Worm (Caenorhabditis elegans) whole organism, young adult: Measurements from ENCODE around the gene Y105C5B.20.

Experiments used
- B0336.3 ChIP-seq: fragments of 200-800 bp; sonication (Bioruptor generic); IDR thresholded peaks from 2 replicates; pipeline ENCODE4 v1.3.6; 2022; ENCODE audit warnings: missing genetic modification characterization, missing compliant biosample characterization
- F33H1.4 ChIP-seq: fragments of 200-800 bp; sonication (Bioruptor generic); IDR thresholded peaks from 2 replicates; pipeline ENCODE4 v1.3.6; 2022; ENCODE audit warnings: missing genetic modification reagents, missing genetic modification characterization, missing compliant biosample characterization
- Y53G8AR.9 ChIP-seq: fragments of 200-800 bp; sonication (Bioruptor generic); conservative IDR thresholded peaks from 2 replicates; pipeline ENCODE4 v1.3.6; 2022; ENCODE audit warnings: missing genetic modification reagents, missing genetic modification characterization, missing compliant biosample characterization
- bed-1 ChIP-seq: fragments of 200-800 bp; sonication (Bioruptor generic); IDR thresholded peaks from 2 replicates; pipeline ENCODE4 v1.3.6; 2022; ENCODE audit warnings: missing genetic modification reagents, missing genetic modification characterization, missing compliant biosample characterization
- bed-2 ChIP-seq: fragments of 200-800 bp; sonication (Bioruptor generic); IDR thresholded peaks from 2 replicates; pipeline ENCODE4 v1.3.6; 2022; ENCODE audit warnings: missing genetic modification reagents, missing genetic modification characterization, missing compliant biosample characterization
- cebp-2 ChIP-seq: fragments of 200-800 bp; sonication (Bioruptor generic); IDR thresholded peaks from 2 replicates; pipeline ENCODE4 v1.3.6; 2022; ENCODE audit warnings: missing genetic modification characterization, missing compliant biosample characterization
- ceh-91 ChIP-seq: fragments of 200-800 bp; sonication (Bioruptor generic); IDR thresholded peaks from 2 replicates; pipeline ENCODE4 v1.3.6; 2022; ENCODE audit warnings: missing genetic modification reagents, missing genetic modification characterization, missing compliant biosample characterization
- efl-1 ChIP-seq: fragments of 150-350 bp; optimal IDR thresholded peaks from 2 replicates; lab custom pipeline; 2014; ENCODE audit warnings: missing biosample characterization, missing genetic modification reagents, missing genetic modification characterization
- egl-44 ChIP-seq: fragments of 200-800 bp; sonication (Bioruptor generic); IDR thresholded peaks from 2 replicates; pipeline ENCODE4 v1.3.6; 2022; ENCODE audit warnings: missing genetic modification reagents, missing genetic modification characterization, missing compliant biosample characterization
- fkh-3 ChIP-seq: sonication (generic microtip); optimal IDR thresholded peaks from 2 replicates; lab custom pipeline; 2016; ENCODE audit warnings: mild to moderate bottlenecking, missing genetic modification characterization, missing compliant biosample characterization
- let-526 ChIP-seq: fragments of 200-800 bp; sonication (Bioruptor generic); IDR thresholded peaks from 2 replicates; pipeline ENCODE4 v1.3.6; 2022; ENCODE audit warnings: missing genetic modification reagents, missing genetic modification characterization, missing compliant biosample characterization
- pbrm-1 ChIP-seq: fragments of 200-800 bp; sonication (Bioruptor generic); IDR thresholded peaks from 2 replicates; pipeline ENCODE4 v1.3.6; 2022; ENCODE audit warnings: missing genetic modification reagents, missing genetic modification characterization, missing compliant biosample characterization
- pha-4 ChIP-seq: fragments of 150-350 bp; sonication (generic microtip); optimal IDR thresholded peaks from 2 replicates; lab custom pipeline; 2014; ENCODE audit warnings: missing biosample characterization, missing genetic modification reagents, missing genetic modification characterization
- snpc-4 ChIP-seq, 5 experiments: fragments of 150-350 bp in 1 of 5; sonication (generic microtip) in 4 of 5; optimal IDR thresholded peaks; 2 replicates each; lab custom pipeline; 2014 to 2018; ENCODE audit warnings: missing genetic modification characterization in 5 of 5, missing biosample characterization in 3 of 5, antibody characterized with exemption in 2 of 5, mild to moderate bottlenecking in 2 of 5, missing compliant biosample characterization in 2 of 5, missing genotype in 2 of 5, moderate library complexity in 2 of 5, missing genetic modification reagents in 1 of 5
- ztf-6 ChIP-seq: fragments of 200-800 bp; sonication (Bioruptor generic); IDR thresholded peaks from 2 replicates; pipeline ENCODE4 v1.3.6; 2022; ENCODE audit warnings: missing genetic modification reagents, missing genetic modification characterization, missing compliant biosample characterization

Gene Y105C5B.20

ce11 chrIV:15949995-15950394, 44.4 kb downstream of the Y105C5B.20 start (continued):
- TF ChIP-seq Y53G8AR.9 = no peak
- no peak for TF ChIP-seq ceh-91
- no peak for TF ChIP-seq fkh-3 (tag; lab: Kevin White, UChicago)

- TF ChIP-seq bed-1 (GFP tag; lab: Robert Waterston, UW) (no peak), let-526 (GFP tag; lab: Robert Waterston, UW) (no peak), cebp-2 (GFP tag; lab: Robert Waterston, UW) (no peak), fkh-3 (tag; lab: Kevin White, UChicago) (no peak), snpc-4 (GFP tag; optimal IDR thresholded peaks at IDR 0.05; lab: Kevin White, UChicago) (no peak), snpc-4 (tag; optimal IDR thresholded peaks at IDR 0.05; lab: Kevin White, UChicago) (no peak), bed-2 (GFP tag; lab: Robert Waterston, UW) (no peak), egl-44 (GFP tag; lab: Robert Waterston, UW) (no peak), F33H1.4 (GFP tag; lab: Robert Waterston, UW) (no peak), pha-4 (tag; lab: Kevin White, UChicago) (no peak), efl-1 (GFP tag; lab: Kevin White, UChicago) (no peak), pbrm-1 (GFP tag; lab: Robert Waterston, UW) (no peak), B0336.3 (GFP tag; lab: Robert Waterston, UW) (no peak), ztf-6 (GFP tag; lab: Robert Waterston, UW) (no peak)
Observed at ce11 chrIV:15946507-15946906, 47.9 kb downstream of the Y105C5B.20 start, which contains the start of gene skr-10. Gene skr-10, plus strand, starts transcription at chrIV:15946807.
